Worm (Caenorhabditis elegans): Measurements from ENCODE around the gene pfn-3.

- TF ChIP-seq tlp-1 (tag; optimal IDR thresholded peaks at IDR 0.05) (no peak), nhr-77 (tag; optimal IDR thresholded peaks at IDR 0.05) (no peak), sox-4 (tag; optimal IDR thresholded peaks at IDR 0.05) (no peak), ztf-11 (tag; optimal IDR thresholded peaks at IDR 0.05) (no peak), zip-4 (GFP tag; optimal IDR thresholded peaks at IDR 0.05) (no peak), F16B12.6 (tag; optimal IDR thresholded peaks at IDR 0.05) (no peak), rnt-1 (tag; optimal IDR thresholded peaks at IDR 0.05) (no peak), aly-2 (tag; optimal IDR thresholded peaks at IDR 0.05) (no peak), unc-98 (GFP tag; IDR thresholded peaks at IDR 0.05) (no peak), nhr-237 (tag; optimal IDR thresholded peaks at IDR 0.05) (no peak), lsy-2 (tag; optimal IDR thresholded peaks at IDR 0.05) (no peak), snpc-4 (tag; optimal IDR thresholded peaks at IDR 0.05) (no peak)
These were observed 34.2 kb downstream of the pfn-3 start, which contains the start of gene vpat-1 for ce11 chrX:1046156-1046831.

Data from whole organism, L1 larva.